Fruit fly (Drosophila melanogaster) whole organism, embryonic: ENCODE measurements around the gene uncNacbeta.

Source experiments
- Antp ChIP-seq: fragments of 200-800 bp; sonication (Bioruptor generic); optimal IDR thresholded peaks from 3 replicates; lab custom pipeline; 2016; ENCODE audit warnings: missing biosample characterization, missing genetic modification characterization
- CG10209 ChIP-seq: fragments of 200-800 bp; sonication (Bioruptor generic); optimal IDR thresholded peaks from 3 replicates; lab custom pipeline; 2017; ENCODE audit warnings: missing biosample characterization, mild to moderate bottlenecking, missing genetic modification characterization, missing genetic modification reagents
- CG1024 ChIP-seq: fragments of 200-800 bp; sonication (Bioruptor generic); IDR thresholded peaks from 2 replicates; pipeline ENCODE4 v1.3.6; 2022; ENCODE audit warnings: missing biosample characterization, missing genetic modification characterization
- CG10543 ChIP-seq: fragments of 200-800 bp; sonication (Bioruptor generic); optimal IDR thresholded peaks from 3 replicates; lab custom pipeline; 2017; ENCODE audit warnings: missing biosample characterization, mild to moderate bottlenecking, missing genetic modification characterization, moderate library complexity
- CG11085 ChIP-seq: fragments of 200-800 bp; sonication (Bioruptor generic); IDR thresholded peaks from 2 replicates; pipeline ENCODE4 v1.3.6; 2022; ENCODE audit warnings: missing biosample characterization, missing genetic modification characterization
- CG11247 ChIP-seq: fragments of 200-800 bp; sonication (Bioruptor generic); IDR thresholded peaks from 2 replicates; pipeline ENCODE4 v1.3.6; 2022; ENCODE audit warnings: missing biosample characterization, missing genetic modification characterization
- CG11723 ChIP-seq: fragments of 200-800 bp; sonication (Bioruptor generic); optimal IDR thresholded peaks from 2 replicates; lab custom pipeline; 2017; ENCODE audit warnings: missing biosample characterization, mild to moderate bottlenecking, missing genetic modification characterization
- CG12071 ChIP-seq: fragments of 200-800 bp; sonication (Bioruptor generic); optimal IDR thresholded peaks from 3 replicates; lab custom pipeline; 2018; ENCODE audit warnings: missing biosample characterization, mild to moderate bottlenecking, missing genetic modification characterization
- CG12104 ChIP-seq: fragments of 200-800 bp; sonication (Bioruptor generic); optimal IDR thresholded peaks from 3 replicates; lab custom pipeline; 2016; ENCODE audit warnings: missing biosample characterization, missing genetic modification characterization
- CG12299 ChIP-seq: fragments of 200-800 bp; sonication (Bioruptor generic); optimal IDR thresholded peaks from 2 replicates; lab custom pipeline; 2018; ENCODE audit warnings: missing biosample characterization, mild to moderate bottlenecking, missing genetic modification characterization
- CG1529 ChIP-seq: fragments of 200-800 bp; sonication (Bioruptor generic); optimal IDR thresholded peaks from 3 replicates; lab custom pipeline; 2018; ENCODE audit warnings: missing biosample characterization, missing genetic modification characterization
- CG15601 ChIP-seq: fragments of 200-800 bp; sonication (Bioruptor generic); optimal IDR thresholded peaks from 3 replicates; lab custom pipeline; 2019; ENCODE audit warnings: missing biosample characterization, mild to moderate bottlenecking, missing genetic modification characterization, moderate library complexity
- CG1647 ChIP-seq: fragments of 200-800 bp; sonication (Bioruptor generic); optimal IDR thresholded peaks from 3 replicates; lab custom pipeline; 2016; ENCODE audit warnings: missing biosample characterization, missing genetic modification characterization
- CG16815 ChIP-seq: fragments of 200-800 bp; sonication (Bioruptor generic); optimal IDR thresholded peaks from 3 replicates; lab custom pipeline; 2017; ENCODE audit warnings: missing biosample characterization, mild to moderate bottlenecking, missing genetic modification characterization
- CG17802 ChIP-seq: fragments of 200-800 bp; sonication (Bioruptor generic); optimal IDR thresholded peaks from 2 replicates; lab custom pipeline; 2018; ENCODE audit warnings: missing biosample characterization, mild to moderate bottlenecking, missing genetic modification characterization, moderate library complexity
- CG1832 ChIP-seq: fragments of 200-800 bp; sonication (Bioruptor generic); optimal IDR thresholded peaks from 2 replicates; lab custom pipeline; 2017; ENCODE audit warnings: missing biosample characterization, mild to moderate bottlenecking, missing genetic modification characterization, inconsistent platforms
- CG31441 ChIP-seq: fragments of 200-800 bp; sonication (Bioruptor generic); IDR thresholded peaks from 2 replicates; pipeline ENCODE4 v1.3.6; 2022; ENCODE audit warnings: missing biosample characterization, missing genetic modification characterization
- CG33213 ChIP-seq: fragments of 200-800 bp; sonication (Bioruptor generic); optimal IDR thresholded peaks from 3 replicates; lab custom pipeline; 2016; ENCODE audit warnings: missing biosample characterization, missing genetic modification characterization
- CG34422 ChIP-seq: fragments of 200-800 bp; sonication (Bioruptor generic); IDR thresholded peaks from 3 replicates; pipeline ENCODE4 v1.3.6; 2022; ENCODE audit warnings: missing biosample characterization, missing genetic modification characterization
- CG3726 ChIP-seq: fragments of 200-800 bp; sonication (Bioruptor generic); IDR thresholded peaks from 3 replicates; pipeline ENCODE4, ENCODE4 v1.3.6; 2022; ENCODE audit warnings: missing biosample characterization, missing genetic modification characterization
- CG3995 ChIP-seq: fragments of 200-800 bp; sonication (Bioruptor generic); optimal IDR thresholded peaks from 3 replicates; lab custom pipeline; 2016; ENCODE audit warnings: missing biosample characterization, missing genetic modification characterization
- CG43689 ChIP-seq: fragments of 200-800 bp; sonication (Bioruptor generic); IDR thresholded peaks from 2 replicates; pipeline ENCODE4 v1.3.6; 2022; ENCODE audit warnings: missing biosample characterization, missing genetic modification characterization
- CG4424 ChIP-seq: fragments of 200-800 bp; sonication (Bioruptor generic); optimal IDR thresholded peaks from 3 replicates; lab custom pipeline; 2016; ENCODE audit warnings: missing biosample characterization, missing genetic modification characterization
- CG4730 ChIP-seq: fragments of 200-800 bp; sonication (Bioruptor generic); IDR thresholded peaks from 2 replicates; pipeline ENCODE4 v1.3.6; 2022; ENCODE audit warnings: missing biosample characterization, missing genetic modification characterization
- CG7745 ChIP-seq: fragments of 200-800 bp; sonication (Bioruptor generic); optimal IDR thresholded peaks from 2 replicates; lab custom pipeline; 2018; ENCODE audit warnings: missing biosample characterization, mild to moderate bottlenecking, missing genetic modification characterization, moderate library complexity
- CG7963 ChIP-seq: fragments of 200-800 bp; sonication (Bioruptor generic); IDR thresholded peaks from 3 replicates; pipeline ENCODE4 v1.3.6; 2022; ENCODE audit warnings: missing biosample characterization, missing genetic modification characterization; ENCODE audit not compliant: partially characterized antibody
- CG8924 ChIP-seq: fragments of 200-800 bp; optimal IDR thresholded peaks from 3 replicates; lab custom pipeline; 2019; ENCODE audit warnings: missing biosample characterization, mild to moderate bottlenecking, missing genetic modification characterization, moderate library complexity
- Chrac-16 ChIP-seq: fragments of 200-800 bp; sonication (Bioruptor generic); optimal IDR thresholded peaks from 3 replicates; lab custom pipeline; 2016; ENCODE audit warnings: missing biosample characterization, missing genetic modification characterization
- E2f2 ChIP-seq: fragments of 200-800 bp; sonication (Bioruptor generic); IDR thresholded peaks from 2 replicates; pipeline ENCODE4 v1.3.6; 2022; ENCODE audit warnings: missing biosample characterization, missing genetic modification characterization
- Hr51 ChIP-seq, 2 experiments: fragments of 200-800 bp; sonication (Bioruptor generic); optimal IDR thresholded peaks; 2 replicates in 1 of 2; 3 replicates in 1 of 2; lab custom pipeline; 2016 to 2018; ENCODE audit warnings: missing biosample characterization in 2 of 2, missing genetic modification characterization in 2 of 2, mild to moderate bottlenecking in 1 of 2, moderate library complexity in 1 of 2
- Med ChIP-seq: fragments of 200-800 bp; sonication (Bioruptor generic); peaks from one replicate; lab custom pipeline; 2016; ENCODE audit warnings: missing biosample characterization, missing genetic modification characterization, mild to moderate bottlenecking, inconsistent platforms, moderate library complexity
- Mrtf ChIP-seq: fragments of 200-800 bp; sonication (Bioruptor generic); IDR thresholded peaks from 3 replicates; pipeline ENCODE4 v1.3.6; 2022; ENCODE audit warnings: missing biosample characterization, missing genetic modification characterization
- Oaz ChIP-seq: fragments of 200-800 bp; sonication (Bioruptor generic); IDR thresholded peaks from 2 replicates; pipeline ENCODE4 v1.3.6; 2022; ENCODE audit warnings: missing biosample characterization, missing genetic modification characterization
- Optix ChIP-seq: fragments of 200-800 bp; sonication (Bioruptor generic); IDR thresholded peaks from 3 replicates; pipeline ENCODE4 v1.3.6; 2022; ENCODE audit warnings: missing biosample characterization, missing genetic modification characterization
- Six4 ChIP-seq: fragments of 200-800 bp; sonication (Bioruptor generic); optimal IDR thresholded peaks from 2 replicates; lab custom pipeline; 2016; ENCODE audit warnings: missing biosample characterization, missing genetic modification characterization
- ato ChIP-seq: fragments of 200-800 bp; sonication (Bioruptor generic); IDR thresholded peaks from 2 replicates; pipeline ENCODE4 v1.3.6; 2022; ENCODE audit warnings: missing biosample characterization, missing genetic modification characterization; ENCODE audit not compliant: partially characterized antibody
- dati ChIP-seq: fragments of 200-800 bp; sonication (Bioruptor generic); IDR thresholded peaks from 2 replicates; pipeline ENCODE4 v1.3.6; 2022; ENCODE audit warnings: missing biosample characterization, missing genetic modification characterization
- eyg ChIP-seq: fragments of 200-800 bp; sonication (Bioruptor generic); optimal IDR thresholded peaks from 3 replicates; lab custom pipeline; 2016; ENCODE audit warnings: missing biosample characterization, missing genetic modification characterization
- gfzf ChIP-seq: fragments of 200-800 bp; sonication (Bioruptor generic); optimal IDR thresholded peaks from 2 replicates; lab custom pipeline; 2016; ENCODE audit warnings: missing biosample characterization, mild to moderate bottlenecking, missing genetic modification characterization, moderate library complexity
- hbn ChIP-seq: fragments of 200-800 bp; sonication (Bioruptor generic); IDR thresholded peaks from 2 replicates; pipeline ENCODE4 v1.3.6; 2022; ENCODE audit warnings: missing biosample characterization, missing genetic modification characterization; ENCODE audit not compliant: partially characterized antibody
- lbe ChIP-seq: fragments of 200-800 bp; sonication (Bioruptor generic); optimal IDR thresholded peaks from 2 replicates; lab custom pipeline; 2016; ENCODE audit warnings: missing biosample characterization, mild to moderate bottlenecking, missing genetic modification characterization
- onecut ChIP-seq: fragments of 200-800 bp; sonication (Bioruptor generic); IDR thresholded peaks from 2 replicates; pipeline ENCODE4 v1.3.6; 2022; ENCODE audit warnings: missing biosample characterization, missing genetic modification characterization
- org-1 ChIP-seq: fragments of 200-800 bp; sonication (Bioruptor generic); optimal IDR thresholded peaks from 2 replicates; lab custom pipeline; 2017; ENCODE audit warnings: missing biosample characterization, missing genetic modification characterization
- ranshi ChIP-seq: fragments of 200-800 bp; sonication (Bioruptor generic); IDR thresholded peaks from 2 replicates; pipeline ENCODE4 v1.3.6; 2022; ENCODE audit warnings: missing biosample characterization, missing genetic modification characterization
- ro ChIP-seq: fragments of 200-800 bp; sonication (Bioruptor generic); IDR thresholded peaks from 2 replicates; pipeline ENCODE4 v1.3.6; 2022; ENCODE audit warnings: missing biosample characterization, missing genetic modification characterization
- sima ChIP-seq: fragments of 200-800 bp; sonication (Bioruptor generic); optimal IDR thresholded peaks from 2 replicates; lab custom pipeline; 2016; ENCODE audit warnings: missing biosample characterization, missing genetic modification characterization
- tna ChIP-seq: fragments of 200-800 bp; sonication (Bioruptor generic); IDR thresholded peaks from 2 replicates; pipeline ENCODE4 v1.3.6; 2022; ENCODE audit warnings: missing biosample characterization, missing genetic modification characterization; ENCODE audit not compliant: partially characterized antibody
- unpg ChIP-seq: fragments of 200-800 bp; sonication (Bioruptor generic); optimal IDR thresholded peaks from 3 replicates; lab custom pipeline; 2018; ENCODE audit warnings: missing biosample characterization, mild to moderate bottlenecking, missing genetic modification characterization, moderate library complexity
- wdn ChIP-seq: fragments of 200-800 bp; sonication (Bioruptor generic); IDR thresholded peaks from 2 replicates; pipeline ENCODE4 v1.3.6; 2022; ENCODE audit warnings: missing biosample characterization, missing genetic modification characterization
- zen2 ChIP-seq: fragments of 200-800 bp; sonication (Bioruptor generic); IDR thresholded peaks from 3 replicates; pipeline ENCODE4 v1.3.6; 2022; ENCODE audit warnings: missing biosample characterization, missing genetic modification characterization; ENCODE audit not compliant: partially characterized antibody

The uncNacbeta gene

DNA sequence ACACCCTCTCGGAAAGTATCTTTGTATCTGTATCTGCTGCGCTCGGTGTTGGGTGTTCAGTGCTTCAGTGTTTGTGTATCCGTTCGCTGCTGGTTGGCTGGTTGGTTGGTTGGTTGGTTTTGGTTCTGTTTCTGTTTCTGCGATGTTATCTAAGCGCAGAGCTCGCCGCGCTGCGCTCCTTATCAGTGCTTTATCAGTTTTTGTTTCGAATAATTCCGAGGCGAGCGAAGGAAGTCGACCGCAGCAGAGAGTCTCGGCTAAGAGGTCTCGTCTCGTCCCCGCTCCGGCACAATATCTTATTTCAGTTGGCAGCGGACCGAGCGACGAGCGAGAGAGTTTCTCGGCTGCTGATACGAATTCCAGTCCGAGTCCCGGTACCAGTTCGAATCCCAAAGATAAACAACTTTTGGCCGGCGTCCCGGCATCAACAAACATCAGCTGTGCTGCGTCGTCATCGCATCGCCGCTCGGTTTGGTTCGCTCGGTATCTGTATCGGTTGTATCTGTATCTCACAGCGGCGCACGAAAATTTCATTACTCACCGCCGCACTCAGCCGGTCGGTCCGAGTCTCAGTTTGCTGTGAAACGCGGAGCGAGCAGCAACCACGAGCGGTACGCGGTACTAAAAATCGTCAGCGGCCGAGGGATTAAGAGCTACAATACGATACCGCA is 40.3 kb downstream of the uncNacbeta start (continued):
- TF ChIP-seq wdn: no peak
- TF ChIP-seq CG11723 (GFP tag; lab: Kevin White, UChicago): no peak
- TF ChIP-seq zen2: peak; percentile 73
- TF ChIP-seq Six4 (GFP tag; lab: Kevin White, UChicago): no peak
- peak; percentile 41; the same call in 1 of the 2 replicates for TF ChIP-seq ranshi (GFP tag; lab: Robert Waterston, UW)
- no peak for TF ChIP-seq CG16815
- no peak for TF ChIP-seq CG7963 (GFP tag; lab: Robert Waterston, UW)
- TF ChIP-seq CG11247 (GFP tag; lab: Robert Waterston, UW): 0 out of 2 replicates have a peak, but pooled peaks have one; percentile 1
- TF ChIP-seq ro (GFP tag; lab: Robert Waterston, UW): no peak
- TF ChIP-seq eyg (GFP tag; lab: Kevin White, UChicago): peak; percentile 45
- TF ChIP-seq CG10209 (GFP tag; lab: Kevin White, UChicago): no peak
- peak; percentile 40 for TF ChIP-seq Antp (GFP tag; lab: Kevin White, UChicago)
- TF ChIP-seq Mrtf: no peak
- TF ChIP-seq CG12071 (GFP tag; lab: Kevin White, UChicago): peak; percentile 71
- no peak for TF ChIP-seq Chrac-16 (GFP tag; lab: Kevin White, UChicago)
- peak; percentile 97 for TF ChIP-seq CG10543 (GFP tag; lab: Kevin White, UChicago)
- TF ChIP-seq sima (GFP tag; lab: Kevin White, UChicago): no peak
- peak; percentile 95 for TF ChIP-seq Med (GFP tag; lab: Kevin White, UChicago)
- TF ChIP-seq CG33213 (GFP tag; lab: Kevin White, UChicago): peak; percentile 9
- peak in 1 of 2 experiments; percentile 13 for TF ChIP-seq Hr51 (GFP tag; optimal IDR thresholded peaks at IDR 0.05; lab: Kevin White, UChicago)
- TF ChIP-seq CG7745: peak; percentile 28
- no peak for TF ChIP-seq CG43689 (GFP tag; lab: Robert Waterston, UW)
- TF ChIP-seq unpg (GFP tag; lab: Kevin White, UChicago): peak; percentile 24
- peak; percentile 22; the same call in 1 of the 2 replicates for TF ChIP-seq E2f2
- no peak for TF ChIP-seq CG3726 (GFP tag; lab: Robert Waterston, UW)
- TF ChIP-seq dati (GFP tag; lab: Robert Waterston, UW): no peak
- peak; percentile 28; the same call in 1 of the 2 replicates for TF ChIP-seq CG1024 (GFP tag; lab: Robert Waterston, UW)
- TF ChIP-seq org-1 (GFP tag; lab: Kevin White, UChicago): no peak
- peak; percentile 70 for TF ChIP-seq tna
- peak; percentile 6 for TF ChIP-seq CG15601 (tag; lab: Kevin White, UChicago)
- 0 out of 3 replicates have a peak, but pooled peaks have one; percentile 36 for TF ChIP-seq Optix (GFP tag; lab: Robert Waterston, UW)
- TF ChIP-seq hbn (GFP tag; lab: Robert Waterston, UW): peak; percentile 52; the same call in 1 of the 2 replicates
- TF ChIP-seq CG11085 (GFP tag; lab: Robert Waterston, UW): 0 out of 2 replicates have a peak, but pooled peaks have one; percentile 9
- no peak for TF ChIP-seq CG3995 (GFP tag; lab: Kevin White, UChicago)
- TF ChIP-seq gfzf (GFP tag; lab: Kevin White, UChicago): no peak
- TF ChIP-seq CG4424 (GFP tag; lab: Kevin White, UChicago): peak; percentile 29
- peak; percentile 16; the same call in 1 of the 2 replicates for TF ChIP-seq onecut (GFP tag; lab: Robert Waterston, UW)
- no peak for TF ChIP-seq CG1647 (GFP tag; lab: Kevin White, UChicago)
- TF ChIP-seq CG12104 (GFP tag; lab: Kevin White, UChicago): no peak
- no peak for TF ChIP-seq CG1832 (GFP tag; lab: Kevin White, UChicago)
- no peak for TF ChIP-seq CG1529 (GFP tag; lab: Kevin White, UChicago)
- no peak for TF ChIP-seq CG4730 (GFP tag; lab: Robert Waterston, UW)
- no peak for TF ChIP-seq ato (GFP tag; lab: Robert Waterston, UW)
- no peak for TF ChIP-seq CG12299 (tag; lab: Kevin White, UChicago)
- no peak for TF ChIP-seq CG31441 (GFP tag; lab: Robert Waterston, UW)
- TF ChIP-seq CG34422 (GFP tag; lab: Robert Waterston, UW): peak; percentile 92
- no peak for TF ChIP-seq Oaz (GFP tag; lab: Robert Waterston, UW)
- peak; percentile 42 for TF ChIP-seq CG8924 (tag; lab: Kevin White, UChicago)
- peak; percentile 49 for TF ChIP-seq lbe
- TF ChIP-seq CG17802 (tag; lab: Kevin White, UChicago): no peak
